Fruit fly (Drosophila melanogaster): ENCODE data around the gene CG7049.

Gene CG7049

DNA sequence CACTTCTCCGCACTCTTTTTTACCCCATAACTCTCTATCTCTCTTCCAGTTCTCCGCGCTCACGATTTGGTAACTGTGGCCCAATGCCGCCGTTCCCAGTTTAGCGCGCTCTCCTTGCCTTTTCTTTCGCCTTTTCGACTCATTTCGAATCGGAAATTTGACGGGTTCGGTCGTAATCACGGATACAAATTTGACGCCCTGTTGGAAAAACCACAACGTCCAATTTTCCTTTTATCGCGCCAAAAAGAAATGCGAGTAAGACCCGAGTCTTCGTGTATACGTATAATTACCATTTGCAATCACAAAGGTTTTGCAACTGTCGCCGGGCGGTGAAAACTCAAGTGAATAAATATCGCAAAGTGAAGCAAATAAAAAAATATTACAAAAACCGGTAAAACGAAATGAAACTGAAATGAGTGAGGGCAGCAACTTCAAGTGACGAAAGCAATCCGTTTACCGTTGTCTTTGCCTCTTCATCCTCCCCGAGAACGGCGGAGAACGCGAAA lies 46.7 kb downstream of the CG7049 start, which contains the start of gene Pdk1:
Gene Pdk1 (plus strand): TSS at position 140 of the 506 bp plus-strand sequence.
- peak; percentile 34; the same call in 1 of the 2 replicates for TF ChIP-seq CG10321 (GFP tag; IDR thresholded peaks at IDR 0.05)
- TF ChIP-seq Bgb (GFP tag; IDR thresholded peaks at IDR 0.05; ENCODE audit: partially characterized antibody) = peak; percentile 71
- TF ChIP-seq D (optimal IDR thresholded peaks at IDR 0.05) = no peak
- no peak for TF ChIP-seq D (GFP tag; optimal IDR thresholded peaks at IDR 0.05)
- TF ChIP-seq Sry-β (GFP tag; optimal IDR thresholded peaks at IDR 0.05) = no peak
- peak; percentile 45 for TF ChIP-seq CHES-1-like (GFP tag; optimal IDR thresholded peaks at IDR 0.05)
- no peak for TF ChIP-seq CG31388 (GFP tag; optimal IDR thresholded peaks at IDR 0.05)
- TF ChIP-seq CG30431 (GFP tag; optimal IDR thresholded peaks at IDR 0.05) = no peak
- no peak for TF ChIP-seq CG4404 (GFP tag; IDR thresholded peaks at IDR 0.05)
- TF ChIP-seq CG5180 (GFP tag; optimal IDR thresholded peaks at IDR 0.05) = peak; percentile 40
- TF ChIP-seq Xbp1 (GFP tag; optimal IDR thresholded peaks at IDR 0.05) = no peak
- TF ChIP-seq Usf (GFP tag; optimal IDR thresholded peaks at IDR 0.05) = no peak
- TF ChIP-seq CG2889 (GFP tag; IDR thresholded peaks at IDR 0.05) = no peak
- peak; percentile 78; the same call in 2 of the 3 replicates for TF ChIP-seq z (GFP tag; IDR thresholded peaks at IDR 0.05)
- TF ChIP-seq zen (tag; optimal IDR thresholded peaks at IDR 0.05) = no peak
- no peak for TF ChIP-seq CG8388 (GFP tag; optimal IDR thresholded peaks at IDR 0.05)
- TF ChIP-seq Tbp (GFP tag; optimal IDR thresholded peaks at IDR 0.05) = no peak
- peak; percentile 97 for TF ChIP-seq CG2199 (GFP tag; IDR thresholded peaks at IDR 0.05)
- no peak for TF ChIP-seq lmd (GFP tag; IDR thresholded peaks at IDR 0.05)
- peak; percentile 2 for TF ChIP-seq CG1792 (GFP tag; optimal IDR thresholded peaks at IDR 0.05)
- TF ChIP-seq wek (GFP tag; optimal IDR thresholded peaks at IDR 0.05) = peak; percentile 16
- TF ChIP-seq CG2678 (tag; optimal IDR thresholded peaks at IDR 0.05) = peak; percentile 34
- no peak for TF ChIP-seq CG4820 (GFP tag; optimal IDR thresholded peaks at IDR 0.05)
- TF ChIP-seq CG18619 (GFP tag; optimal IDR thresholded peaks at IDR 0.05) = no peak
- TF ChIP-seq ftz-f1 (GFP tag; optimal IDR thresholded peaks at IDR 0.05) = peak; percentile 27
- no peak for TF ChIP-seq ase (GFP tag; IDR thresholded peaks at IDR 0.05)
- no peak for TF ChIP-seq CG17328 (GFP tag; IDR thresholded peaks at IDR 0.05)
- no peak for TF ChIP-seq fru (optimal IDR thresholded peaks at IDR 0.05)
- no peak for TF ChIP-seq dati (GFP tag; IDR thresholded peaks at IDR 0.05)
- TF ChIP-seq CG2129 (GFP tag; IDR thresholded peaks at IDR 0.05; ENCODE audit: partially characterized antibody) = no peak
- TF ChIP-seq Hmr (GFP tag; optimal IDR thresholded peaks at IDR 0.05) = peak; percentile 51
- peak; percentile 81 for TF ChIP-seq ash1 (GFP tag; optimal IDR thresholded peaks at IDR 0.05)
- TF ChIP-seq CG17385 (GFP tag; optimal IDR thresholded peaks at IDR 0.05) = peak; percentile 40
- TF ChIP-seq CG13424 (tag; optimal IDR thresholded peaks at IDR 0.05) = no peak
- TF ChIP-seq Mrtf (GFP tag; IDR thresholded peaks at IDR 0.05) = no peak
- no peak for TF ChIP-seq H15 (GFP tag; IDR thresholded peaks at IDR 0.05)
- no peak for TF ChIP-seq CG7963 (GFP tag; IDR thresholded peaks at IDR 0.05; ENCODE audit: partially characterized antibody)
- peak; percentile 31; the same call in 1 of the 2 replicates for TF ChIP-seq aop (GFP tag; IDR thresholded peaks at IDR 0.05)
- no peak for TF ChIP-seq HLH4C (GFP tag; IDR thresholded peaks at IDR 0.05; ENCODE audit: partially characterized antibody)
- TF ChIP-seq dmrt11E (tag; optimal IDR thresholded peaks at IDR 0.05) = no peak
- no peak for TF ChIP-seq wdn (GFP tag; IDR thresholded peaks at IDR 0.05)
- peak; percentile 99 for TF ChIP-seq pfk (GFP tag; optimal IDR thresholded peaks at IDR 0.05)
- peak; percentile 4 for TF ChIP-seq stwl (tag; optimal IDR thresholded peaks at IDR 0.05)
- no peak for TF ChIP-seq CTCF (GFP tag; optimal IDR thresholded peaks at IDR 0.05)
- TF ChIP-seq CG4730 (GFP tag; IDR thresholded peaks at IDR 0.05) = no peak
- no peak for TF ChIP-seq CG32772 (GFP tag; IDR thresholded peaks at IDR 0.05)
- TF ChIP-seq ac (GFP tag; optimal IDR thresholded peaks at IDR 0.05) = no peak
- TF ChIP-seq ATbp (GFP tag; optimal IDR thresholded peaks at IDR 0.05) = no peak
- TF ChIP-seq caup (GFP tag; optimal IDR thresholded peaks at IDR 0.05; ENCODE audit: severe bottlenecking) = peak; percentile 48
- peak; percentile 98 for TF ChIP-seq Jarid2 (GFP tag; optimal IDR thresholded peaks at IDR 0.05)
- TF ChIP-seq zfh2 (GFP tag; optimal IDR thresholded peaks at IDR 0.05) = no peak
- TF ChIP-seq Oli (tag; optimal IDR thresholded peaks at IDR 0.05) = no peak
